Worm (Caenorhabditis elegans) whole organism, L3 larva: ENCODE data around the gene T02H6.3.

Experiments used
- ceh-82 ChIP-seq: fragments of 150-350 bp; optimal IDR thresholded peaks from 2 replicates; lab custom pipeline; 2014; ENCODE audit warnings: missing biosample characterization, missing genetic modification characterization
- egl-27 ChIP-seq: sonication (generic microtip); optimal IDR thresholded peaks from 4 replicates; lab custom pipeline; 2017; ENCODE audit warnings: missing biosample characterization, missing genetic modification reagents, missing genetic modification characterization
- eor-1 ChIP-seq, 2 experiments: fragments of 150-350 bp; optimal IDR thresholded peaks; 2 replicates each; lab custom pipeline; 2014 to 2018; ENCODE audit warnings: missing biosample characterization in 2 of 2, missing genetic modification characterization in 2 of 2
- lin-39 ChIP-seq: fragments of 150-350 bp; optimal IDR thresholded peaks from 2 replicates; lab custom pipeline; 2018; ENCODE audit warnings: missing biosample characterization, missing genetic modification reagents, missing genetic modification characterization
- nhr-12 ChIP-seq: fragments of 150-350 bp; optimal IDR thresholded peaks from 2 replicates; lab custom pipeline; 2014; ENCODE audit warnings: missing biosample characterization, missing genetic modification characterization
- snpc-4 ChIP-seq: fragments of 150-350 bp; optimal IDR thresholded peaks from 2 replicates; lab custom pipeline; 2014; ENCODE audit warnings: missing biosample characterization, missing genetic modification characterization
- unc-62 ChIP-seq: fragments of 150-350 bp; sonication (generic microtip); optimal IDR thresholded peaks from 4 replicates; lab custom pipeline; 2014; ENCODE audit warnings: missing biosample characterization, missing genetic modification reagents, missing genetic modification characterization

DNA sequence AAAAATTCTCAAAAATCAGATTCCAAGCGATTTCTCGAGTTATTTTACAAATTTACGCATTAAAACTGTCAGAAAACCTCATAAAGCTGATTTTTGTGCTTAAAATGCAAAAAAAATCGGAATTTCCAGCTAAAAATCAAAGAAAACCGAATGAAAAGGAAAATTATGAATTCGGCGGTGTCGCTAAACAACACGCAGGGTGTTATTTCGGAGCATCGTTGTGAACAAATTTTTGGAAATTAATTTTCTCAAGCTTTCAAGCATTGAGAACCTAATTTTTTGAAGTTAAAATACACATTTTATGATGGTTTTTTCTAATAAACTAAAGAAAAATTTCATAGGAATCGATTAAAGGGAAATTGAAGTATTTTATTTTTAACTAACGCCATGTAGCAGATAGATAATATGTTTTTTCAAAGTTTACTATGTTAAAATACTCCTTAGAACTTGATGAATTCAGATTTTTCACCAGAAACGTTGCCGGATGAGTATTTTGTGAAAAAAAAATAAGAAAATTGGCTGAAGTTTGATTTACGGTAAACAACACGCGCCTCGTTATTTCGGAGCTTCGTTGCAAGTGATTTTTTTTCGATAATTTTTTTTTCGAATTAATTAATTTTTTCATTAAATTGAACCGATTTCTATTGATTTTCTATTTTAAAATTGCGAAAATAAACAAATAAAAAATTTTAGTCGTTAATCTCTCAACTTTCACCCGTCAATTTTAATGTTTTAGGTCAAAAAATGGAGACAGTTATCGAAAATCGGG lies 9.9 kb downstream of the T02H6.3 start, which contains the start of gene thoc-1:
- TF ChIP-seq nhr-12 (tag; lab: Kevin White, UChicago) = no peak
- no peak for TF ChIP-seq lin-39 (tag; lab: Kevin White, UChicago)
- TF ChIP-seq snpc-4 (tag; lab: Kevin White, UChicago) = no peak
- TF ChIP-seq egl-27 = no peak
- TF ChIP-seq unc-62 (GFP tag; lab: Kevin White, UChicago) = no peak
- no peak for TF ChIP-seq ceh-82
- no peak for TF ChIP-seq eor-1 (tag; optimal IDR thresholded peaks at IDR 0.05; lab: Kevin White, UChicago)
